Worm (Caenorhabditis elegans) whole organism, late embryonic: ENCODE results near the gene T05A7.6.

Source experiments
- F13H6.1 ChIP-seq: sonication (generic microtip); optimal IDR thresholded peaks from 2 replicates; lab custom pipeline; 2016; ENCODE audit warnings: missing genetic modification characterization, missing compliant biosample characterization
- Y22D7AL.16 ChIP-seq: sonication (generic microtip); optimal IDR thresholded peaks from 2 replicates; lab custom pipeline; 2016; ENCODE audit warnings: missing genetic modification characterization, missing compliant biosample characterization
- ama-1 ChIP-seq: fragments of 150-350 bp; optimal IDR thresholded peaks from 2 replicates; lab custom pipeline; 2014
- ceh-30 ChIP-seq: fragments of 150-350 bp; optimal IDR thresholded peaks from 2 replicates; lab custom pipeline; 2014; ENCODE audit warnings: missing biosample characterization, missing genetic modification characterization
- che-1 ChIP-seq: sonication (generic microtip); optimal IDR thresholded peaks from 2 replicates; lab custom pipeline; 2016; ENCODE audit warnings: mild to moderate bottlenecking, missing genetic modification characterization, missing compliant biosample characterization
- nhr-11 ChIP-seq: fragments of 150-350 bp; optimal IDR thresholded peaks from 2 replicates; lab custom pipeline; 2014; ENCODE audit warnings: missing biosample characterization, missing genetic modification characterization
- pha-4 ChIP-seq: fragments of 150-350 bp; optimal IDR thresholded peaks from 2 replicates; lab custom pipeline; 2018; ENCODE audit warnings: missing biosample characterization, missing genetic modification reagents, missing genetic modification characterization
- sox-4 ChIP-seq: sonication (generic microtip); optimal IDR thresholded peaks from 2 replicates; lab custom pipeline; 2017; ENCODE audit warnings: mild to moderate bottlenecking, missing genetic modification characterization, inconsistent platforms, missing compliant biosample characterization
- syd-9 ChIP-seq: sonication (generic microtip); optimal IDR thresholded peaks from 2 replicates; lab custom pipeline; 2016; ENCODE audit warnings: mild to moderate bottlenecking, missing genetic modification characterization, moderate library complexity, missing compliant biosample characterization

- no peak for TF ChIP-seq F13H6.1 (tag; lab: Kevin White, UChicago)
- no peak for TF ChIP-seq pha-4 (tag; lab: Kevin White, UChicago)
- TF ChIP-seq che-1 (tag; lab: Kevin White, UChicago) = no peak
- no peak for TF ChIP-seq ceh-30
- no peak for TF ChIP-seq ama-1 (lab: Kevin White, UChicago)
- TF ChIP-seq Y22D7AL.16 (tag; lab: Kevin White, UChicago) = no peak
- no peak for TF ChIP-seq nhr-11
- no peak for TF ChIP-seq syd-9 (tag; lab: Kevin White, UChicago)
- no peak for TF ChIP-seq sox-4 (tag; lab: Kevin White, UChicago)
Observed at ce11 chrII:4710813-4711212, 39.2 kb upstream of the T05A7.6 start.
